Worm (Caenorhabditis elegans): ENCODE results near the gene ZC262.2.

DNA sequence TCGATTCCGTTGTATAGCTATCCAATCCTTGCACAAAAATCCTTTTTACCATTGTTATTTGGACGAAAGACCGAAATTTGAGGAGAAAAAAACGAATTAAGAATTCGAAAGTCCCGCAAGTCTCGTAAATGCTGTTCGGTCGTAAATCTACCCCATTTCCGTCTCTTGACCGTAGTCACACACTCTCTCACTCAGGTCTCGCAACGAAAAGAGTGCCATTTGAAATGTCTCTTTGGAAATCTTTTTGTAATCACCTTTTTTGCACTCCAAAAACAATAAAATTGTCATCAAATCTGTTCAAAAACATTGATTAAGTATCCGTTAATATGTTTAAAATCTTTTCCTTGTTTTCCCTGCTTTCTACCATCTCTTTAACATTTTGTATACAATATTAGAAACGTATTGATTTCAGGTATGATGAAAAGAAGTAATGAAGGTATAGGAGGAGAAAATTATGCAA lies 26.4 kb downstream of the ZC262.2 start, which contains the start of the genes R05D3.8 and rfp-1:
- no peak for TF ChIP-seq ama-1 (optimal IDR thresholded peaks at IDR 0.05)
- no peak for TF ChIP-seq hmbx-1 (tag; optimal IDR thresholded peaks at IDR 0.05)
- no peak for TF ChIP-seq tbx-11 (GFP tag; IDR thresholded peaks at IDR 0.05)
- no peak for TF ChIP-seq B0310.2 (tag; optimal IDR thresholded peaks at IDR 0.05)
- no peak for TF ChIP-seq pes-1 (GFP tag; IDR thresholded peaks at IDR 0.05)
- no peak for TF ChIP-seq ets-7 (tag; optimal IDR thresholded peaks at IDR 0.05)
- no peak for TF ChIP-seq tbx-37 (GFP tag; conservative IDR thresholded peaks at IDR 0.05)
- TF ChIP-seq aly-1 (tag; optimal IDR thresholded peaks at IDR 0.05) = no peak
- TF ChIP-seq F13C5.2 (tag; optimal IDR thresholded peaks at IDR 0.05) = no peak
- TF ChIP-seq flt-1 (GFP tag; IDR thresholded peaks at IDR 0.05) = no peak
- no peak for TF ChIP-seq sea-1 (GFP tag; conservative IDR thresholded peaks at IDR 0.05)
- no peak for TF ChIP-seq hnd-1 (tag; optimal IDR thresholded peaks at IDR 0.05)
- TF ChIP-seq ceh-36 (tag; optimal IDR thresholded peaks at IDR 0.05) = no peak

Data from whole organism, early embryonic.